Fruit fly (Drosophila melanogaster) whole organism, prepupa: ENCODE data around the gene Mur2B.

Source experiments
- Blimp-1 ChIP-seq: fragments of 200-800 bp; sonication (Bioruptor generic); optimal IDR thresholded peaks from 3 replicates; lab custom pipeline; 2017; ENCODE audit warnings: missing biosample characterization, missing genetic modification characterization, mild to moderate bottlenecking, moderate library complexity, missing genetic modification reagents
- CG11294 ChIP-seq: fragments of 200-800 bp; sonication (Bioruptor generic); IDR thresholded peaks from 2 replicates; pipeline ENCODE4 v1.3.6; 2022; ENCODE audit warnings: missing biosample characterization, missing genetic modification characterization
- CG11762 ChIP-seq: fragments of 200-800 bp; sonication (Bioruptor generic); optimal IDR thresholded peaks from 3 replicates; lab custom pipeline; 2016; ENCODE audit warnings: missing biosample characterization, missing genetic modification characterization; ENCODE audit not compliant: insufficient read depth
- CG11902 ChIP-seq: fragments of 200-800 bp; sonication (Bioruptor generic); optimal IDR thresholded peaks from 3 replicates; lab custom pipeline; 2016; ENCODE audit warnings: missing biosample characterization, missing genetic modification characterization
- CG15336 ChIP-seq: fragments of 200-800 bp; sonication (Bioruptor generic); IDR thresholded peaks from 2 replicates; pipeline ENCODE4 v1.3.6; 2022; ENCODE audit warnings: missing biosample characterization, missing genetic modification characterization
- CG31627 ChIP-seq: fragments of 200-800 bp; sonication (Bioruptor generic); optimal IDR thresholded peaks from 3 replicates; lab custom pipeline; 2016; ENCODE audit warnings: missing biosample characterization, missing genetic modification characterization
- CG34406 ChIP-seq: fragments of 200-800 bp; sonication (Bioruptor generic); optimal IDR thresholded peaks from 3 replicates; lab custom pipeline; 2016; ENCODE audit warnings: missing biosample characterization, missing genetic modification characterization
- CG3919 ChIP-seq: fragments of 200-800 bp; sonication (Bioruptor generic); optimal IDR thresholded peaks from 3 replicates; lab custom pipeline; 2016; ENCODE audit warnings: missing biosample characterization, missing genetic modification characterization
- CG4318 ChIP-seq: fragments of 200-800 bp; sonication (Bioruptor generic); optimal IDR thresholded peaks from 3 replicates; lab custom pipeline; 2017; ENCODE audit warnings: missing biosample characterization, mild to moderate bottlenecking, missing genetic modification characterization
- CG6163 ChIP-seq: fragments of 200-800 bp; sonication (Bioruptor generic); IDR thresholded peaks from 3 replicates; pipeline ENCODE4 v1.3.6; 2022; ENCODE audit warnings: missing biosample characterization, missing genetic modification characterization
- CG6792 ChIP-seq: fragments of 200-800 bp; sonication (Bioruptor generic); optimal IDR thresholded peaks from 3 replicates; lab custom pipeline; 2016; ENCODE audit warnings: missing biosample characterization, missing genetic modification characterization
- CG6808 ChIP-seq: fragments of 200-800 bp; sonication (Bioruptor generic); optimal IDR thresholded peaks from 3 replicates; lab custom pipeline; 2017; ENCODE audit warnings: missing biosample characterization, missing genetic modification characterization, mild to moderate bottlenecking, moderate library complexity, missing genetic modification reagents
- CG6854 ChIP-seq: fragments of 200-800 bp; sonication (Bioruptor generic); optimal IDR thresholded peaks from 2 replicates; lab custom pipeline; 2017; ENCODE audit warnings: missing biosample characterization, mild to moderate bottlenecking, missing genetic modification characterization
- CG7368 ChIP-seq: fragments of 200-800 bp; sonication (Bioruptor generic); optimal IDR thresholded peaks from 3 replicates; lab custom pipeline; 2016; ENCODE audit warnings: missing biosample characterization, missing genetic modification characterization
- CG8119 ChIP-seq: fragments of 200-800 bp; sonication (Bioruptor generic); IDR thresholded peaks from 3 replicates; pipeline ENCODE4 v1.3.6; 2022; ENCODE audit warnings: missing biosample characterization, missing genetic modification characterization
- Eip75B ChIP-seq: fragments of 200-800 bp; sonication (Bioruptor generic); optimal IDR thresholded peaks from 3 replicates; lab custom pipeline; 2016; ENCODE audit warnings: missing biosample characterization, missing genetic modification characterization
- Eip78C ChIP-seq: fragments of 200-800 bp; sonication (Bioruptor generic); peaks from one replicate; lab custom pipeline; 2016; ENCODE audit warnings: missing biosample characterization, missing genetic modification characterization
- Eip93F ChIP-seq: fragments of 200-800 bp; sonication (Bioruptor generic); optimal IDR thresholded peaks from 2 replicates; lab custom pipeline; 2016; ENCODE audit warnings: missing biosample characterization, mild to moderate bottlenecking, missing genetic modification characterization
- Ets96B ChIP-seq: fragments of 200-800 bp; optimal IDR thresholded peaks from 2 replicates; lab custom pipeline; 2019; ENCODE audit warnings: missing biosample characterization, mild to moderate bottlenecking, missing genetic modification characterization, moderate library complexity
- Gug ChIP-seq: fragments of 200-800 bp; sonication (Bioruptor generic); IDR thresholded peaks from 2 replicates; pipeline ENCODE4 v1.3.6; 2022; ENCODE audit warnings: missing biosample characterization, missing genetic modification characterization
- Hr38 ChIP-seq: sonication (Bioruptor generic); optimal IDR thresholded peaks from 2 replicates; lab custom pipeline; 2016; ENCODE audit warnings: missing biosample characterization, missing genetic modification characterization
- Hr39 ChIP-seq: fragments of 200-800 bp; sonication (Bioruptor generic); optimal IDR thresholded peaks from 2 replicates; lab custom pipeline; 2016; ENCODE audit warnings: missing biosample characterization, missing genetic modification characterization
- Hr4 ChIP-seq: fragments of 200-800 bp; sonication (Bioruptor generic); optimal IDR thresholded peaks from 3 replicates; lab custom pipeline; 2016; ENCODE audit warnings: missing biosample characterization, missing genetic modification characterization
- Lpt ChIP-seq: fragments of 200-800 bp; sonication (Bioruptor generic); optimal IDR thresholded peaks from 3 replicates; lab custom pipeline; 2016; ENCODE audit warnings: missing biosample characterization, missing genetic modification characterization
- Met ChIP-seq: fragments of 200-800 bp; sonication (Bioruptor generic); optimal IDR thresholded peaks from 3 replicates; lab custom pipeline; 2016; ENCODE audit warnings: missing biosample characterization, missing genetic modification characterization
- OdsH ChIP-seq: fragments of 200-800 bp; sonication (Bioruptor generic); optimal IDR thresholded peaks from 3 replicates; lab custom pipeline; 2016; ENCODE audit warnings: missing biosample characterization, missing genetic modification characterization
- Sox102F ChIP-seq: fragments of 200-800 bp; sonication (Bioruptor generic); optimal IDR thresholded peaks from 2 replicates; lab custom pipeline; 2016; ENCODE audit warnings: missing biosample characterization, mild to moderate bottlenecking, missing genetic modification characterization
- Sox14 ChIP-seq: fragments of 200-800 bp; sonication (Bioruptor generic); optimal IDR thresholded peaks from 3 replicates; lab custom pipeline; 2016; ENCODE audit warnings: missing biosample characterization, missing genetic modification characterization
- Sox15 ChIP-seq: fragments of 200-800 bp; sonication (Bioruptor generic); optimal IDR thresholded peaks from 3 replicates; lab custom pipeline; 2016; ENCODE audit warnings: missing biosample characterization, missing genetic modification characterization
- achi ChIP-seq: fragments of 200-800 bp; sonication (Bioruptor generic); optimal IDR thresholded peaks from 3 replicates; lab custom pipeline; 2016; ENCODE audit warnings: missing biosample characterization, missing genetic modification characterization
- acj6 ChIP-seq: fragments of 200-800 bp; sonication (Bioruptor generic); optimal IDR thresholded peaks from 3 replicates; lab custom pipeline; 2016; ENCODE audit warnings: missing biosample characterization, missing genetic modification characterization
- cyc ChIP-seq: fragments of 200-800 bp; sonication (Bioruptor generic); optimal IDR thresholded peaks from 3 replicates; lab custom pipeline; 2016; ENCODE audit warnings: missing biosample characterization, missing genetic modification characterization
- dac ChIP-seq: fragments of 200-800 bp; sonication (Bioruptor generic); optimal IDR thresholded peaks from 2 replicates; lab custom pipeline; 2017; ENCODE audit warnings: missing biosample characterization, mild to moderate bottlenecking, missing genetic modification characterization
- dsx ChIP-seq: fragments of 200-800 bp; optimal IDR thresholded peaks from 3 replicates; lab custom pipeline; 2019; ENCODE audit warnings: missing biosample characterization, mild to moderate bottlenecking, missing genetic modification characterization, moderate library complexity; ENCODE audit not compliant: poor library complexity, severe bottlenecking
- eg ChIP-seq: fragments of 200-800 bp; sonication (Bioruptor generic); IDR thresholded peaks from 3 replicates; pipeline ENCODE4 v1.3.6; 2022; ENCODE audit warnings: missing biosample characterization, missing genetic modification characterization
- esn ChIP-seq: fragments of 200-800 bp; sonication (Bioruptor generic); optimal IDR thresholded peaks from 2 replicates; lab custom pipeline; 2016; ENCODE audit warnings: missing biosample characterization, mild to moderate bottlenecking, missing genetic modification characterization, moderate library complexity
- fd59A ChIP-seq: fragments of 200-800 bp; sonication (Bioruptor generic); optimal IDR thresholded peaks from 2 replicates; lab custom pipeline; 2017; ENCODE audit warnings: missing biosample characterization, mild to moderate bottlenecking, missing genetic modification characterization, missing genetic modification reagents
- fd85E ChIP-seq: fragments of 200-800 bp; sonication (Bioruptor generic); optimal IDR thresholded peaks from 3 replicates; lab custom pipeline; 2016; ENCODE audit warnings: missing biosample characterization, missing genetic modification characterization
- fkh ChIP-seq: fragments of 200-800 bp; sonication (Bioruptor generic); optimal IDR thresholded peaks from 3 replicates; lab custom pipeline; 2017; ENCODE audit warnings: missing biosample characterization, mild to moderate bottlenecking, missing genetic modification characterization, moderate library complexity
- lz ChIP-seq: fragments of 200-800 bp; sonication (Bioruptor generic); optimal IDR thresholded peaks from 3 replicates; lab custom pipeline; 2016; ENCODE audit warnings: missing biosample characterization, missing genetic modification characterization
- net ChIP-seq: fragments of 200-800 bp; sonication (Bioruptor generic); optimal IDR thresholded peaks from 3 replicates; lab custom pipeline; 2016; ENCODE audit warnings: missing biosample characterization, missing genetic modification characterization
- pdm3 ChIP-seq: fragments of 200-800 bp; sonication (Bioruptor generic); optimal IDR thresholded peaks from 3 replicates; lab custom pipeline; 2016; ENCODE audit warnings: missing biosample characterization, missing genetic modification characterization
- salr ChIP-seq, 2 experiments: fragments of 200-800 bp; sonication (Bioruptor generic); optimal IDR thresholded peaks; 3 replicates each; lab custom pipeline; 2016 to 2018; ENCODE audit warnings: missing biosample characterization in 2 of 2, missing genetic modification characterization in 2 of 2, mild to moderate bottlenecking in 1 of 2
- ss ChIP-seq, 2 experiments: fragments of 200-800 bp; sonication (Bioruptor generic); optimal IDR thresholded peaks; 2 replicates in 1 of 2; 3 replicates in 1 of 2; lab custom pipeline; 2017 to 2018; ENCODE audit warnings: mild to moderate bottlenecking in 2 of 2, missing biosample characterization in 2 of 2, missing genetic modification characterization in 2 of 2, moderate library complexity in 1 of 2
- svp ChIP-seq: fragments of 200-800 bp; sonication (Bioruptor generic); peaks from one replicate; lab custom pipeline; 2016; ENCODE audit warnings: missing biosample characterization, missing genetic modification characterization
- topi ChIP-seq: fragments of 200-800 bp; sonication (Bioruptor generic); optimal IDR thresholded peaks from 3 replicates; lab custom pipeline; 2016; ENCODE audit warnings: missing biosample characterization, missing genetic modification characterization
- vri ChIP-seq: fragments of 200-800 bp; sonication (Bioruptor generic); optimal IDR thresholded peaks from 3 replicates; lab custom pipeline; 2016; ENCODE audit warnings: missing biosample characterization, mild to moderate bottlenecking, missing genetic modification characterization

The Mur2B gene

DNA sequence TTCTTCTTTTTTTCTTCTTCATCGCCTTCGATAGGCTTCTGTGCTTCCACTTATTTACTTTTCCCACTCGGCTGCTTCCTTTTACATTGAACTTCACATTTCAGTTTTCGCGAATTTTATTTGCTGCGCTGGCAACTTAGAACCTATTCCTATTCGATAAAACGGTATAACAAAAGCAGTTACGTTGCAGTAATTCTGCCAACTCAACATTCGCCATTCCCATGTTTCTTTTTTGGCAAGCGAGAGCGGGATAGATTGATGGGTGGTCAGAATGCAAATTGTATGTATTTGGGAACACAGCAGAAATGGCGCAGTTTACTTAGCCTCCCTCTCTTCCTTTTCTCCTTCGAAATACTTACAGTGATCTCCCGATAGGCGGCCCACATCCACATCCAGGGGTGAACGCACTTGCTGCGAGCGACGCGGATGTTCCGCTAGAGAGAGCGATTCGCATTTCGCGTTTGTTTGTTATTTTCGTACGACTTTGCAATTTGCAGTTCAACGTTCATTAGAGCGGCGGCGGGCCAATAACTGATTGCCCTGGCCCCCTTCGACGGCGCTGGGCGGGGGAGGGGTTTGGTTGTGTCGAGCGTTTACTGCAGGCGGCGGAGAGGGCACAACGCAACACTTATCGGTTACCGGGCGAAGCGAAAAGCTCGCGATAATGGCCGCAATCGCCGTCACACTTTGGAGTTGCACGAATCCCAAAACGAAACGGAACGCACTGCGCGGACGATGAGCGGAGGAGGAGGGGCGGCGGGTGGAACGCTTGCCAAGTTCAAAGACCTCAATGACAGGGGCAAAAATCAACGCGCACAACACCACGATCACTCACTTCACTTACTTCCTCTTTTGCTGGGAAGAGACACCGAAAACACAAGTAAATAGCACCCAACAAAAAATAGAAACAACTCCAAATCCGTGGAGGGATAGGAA lies 50.6 kb downstream of the Mur2B start (continued):
- TF ChIP-seq CG8119 (GFP tag; lab: Robert Waterston, UW) (no peak), CG15336 (peak; percentile 53), fkh (no peak), OdsH (peak; percentile 0), eg (GFP tag; lab: Robert Waterston, UW) (peak; percentile 53; the same call in 2 of the 3 replicates), CG6792 (no peak), Gug (peak; percentile 49), esn (GFP tag; lab: Kevin White, UChicago) (peak; percentile 3), CG11902 (peak; percentile 20), Eip75B (no peak), Lpt (no peak)

DNA sequence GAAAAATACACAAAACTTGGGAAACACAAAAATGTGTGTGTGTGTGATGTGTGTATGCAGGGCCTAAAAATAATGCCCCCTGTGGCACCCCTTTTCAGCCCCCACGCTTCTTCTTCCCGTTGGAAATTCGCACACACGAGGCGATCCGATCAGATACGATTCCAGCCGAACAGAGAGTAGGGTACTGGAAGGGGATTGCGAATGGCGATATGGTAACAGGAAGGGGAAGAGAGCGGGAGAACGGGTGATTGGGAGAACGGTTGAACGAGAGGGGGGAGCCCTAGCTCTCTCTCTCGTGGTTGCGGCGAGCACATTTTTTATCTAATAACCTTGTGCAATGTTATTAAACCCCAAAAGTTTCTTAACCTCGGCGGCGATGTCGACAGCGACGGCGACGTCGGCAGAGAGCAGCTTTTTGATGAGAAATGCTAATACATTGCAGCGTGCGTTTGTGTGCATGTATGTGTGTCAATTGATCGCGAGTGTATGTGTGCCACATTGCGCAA lies 51.6 kb downstream of the Mur2B start:
- no peak for TF ChIP-seq CG11762 (GFP tag; lab: Kevin White, UChicago)
- TF ChIP-seq Ets96B (tag; lab: Kevin White, UChicago): no peak
- no peak for TF ChIP-seq CG6792
- TF ChIP-seq CG7368 (GFP tag; lab: Kevin White, UChicago): no peak
- peak; percentile 94 for TF ChIP-seq svp (GFP tag; lab: Kevin White, UChicago)
- no peak for TF ChIP-seq salr (GFP tag; optimal IDR thresholded peaks at IDR 0.05; lab: Kevin White, UChicago)
- no peak for TF ChIP-seq CG31627
- no peak for TF ChIP-seq achi (GFP tag; lab: Kevin White, UChicago)
- TF ChIP-seq vri (GFP tag; lab: Kevin White, UChicago): peak; percentile 82
- TF ChIP-seq net (GFP tag; lab: Kevin White, UChicago): peak; percentile 3
- TF ChIP-seq Eip78C (GFP tag; lab: Kevin White, UChicago): peak; percentile 27
- no peak for TF ChIP-seq topi (GFP tag; lab: Kevin White, UChicago)
- TF ChIP-seq lz (GFP tag; lab: Kevin White, UChicago): peak; percentile 5
- TF ChIP-seq Eip75B: peak; percentile 13
- TF ChIP-seq CG11294 (GFP tag; lab: Robert Waterston, UW): no peak
- no peak for TF ChIP-seq CG11902
- no peak for TF ChIP-seq Hr4 (GFP tag; lab: Kevin White, UChicago)
- no peak for TF ChIP-seq CG6163 (GFP tag; lab: Robert Waterston, UW)
- TF ChIP-seq Sox102F: no peak
- TF ChIP-seq dsx (GFP tag; lab: Kevin White, UChicago): no peak
- peak; percentile 27 for TF ChIP-seq CG6854
- no peak for TF ChIP-seq Sox15 (GFP tag; lab: Kevin White, UChicago)
- TF ChIP-seq OdsH: no peak
- TF ChIP-seq Met: peak; percentile 25
- TF ChIP-seq Lpt: no peak
- no peak for TF ChIP-seq CG15336
- no peak for TF ChIP-seq acj6 (GFP tag; lab: Kevin White, UChicago)
- TF ChIP-seq Eip93F: peak; percentile 51
- TF ChIP-seq cyc (GFP tag; lab: Kevin White, UChicago): no peak
- no peak for TF ChIP-seq Gug
- no peak for TF ChIP-seq fd59A (GFP tag; lab: Kevin White, UChicago)
- no peak for TF ChIP-seq CG4318 (GFP tag; lab: Kevin White, UChicago)
- no peak for TF ChIP-seq esn (GFP tag; lab: Kevin White, UChicago)
- TF ChIP-seq Sox14 (GFP tag; lab: Kevin White, UChicago): peak; percentile 22
- TF ChIP-seq Hr39 (GFP tag; lab: Kevin White, UChicago): no peak
- TF ChIP-seq pdm3 (GFP tag; lab: Kevin White, UChicago): no peak
- no peak for TF ChIP-seq CG34406
- no peak for TF ChIP-seq Blimp-1 (GFP tag; lab: Kevin White, UChicago)
- TF ChIP-seq fd85E (GFP tag; lab: Kevin White, UChicago): no peak
- peak; percentile 23 to 26 for TF ChIP-seq ss (GFP tag; optimal IDR thresholded peaks at IDR 0.05; lab: Kevin White, UChicago)
- TF ChIP-seq CG6808: no peak
- no peak for TF ChIP-seq Hr38
- TF ChIP-seq CG3919: no peak
- no peak for TF ChIP-seq dac (GFP tag; lab: Kevin White, UChicago)
- TF ChIP-seq, all 60 proteins: peak for 11
